Fruit fly (Drosophila melanogaster) whole organism, wandering third instar larva: ENCODE data around the gene RpS28a.

Experiments used
- Hr78 ChIP-seq: fragments of >200 bp; optimal IDR thresholded peaks from 2 replicates; lab custom pipeline; 2017; ENCODE audit warnings: missing biosample characterization, missing genetic modification characterization
- br ChIP-seq: fragments of 200-800 bp; sonication (Bioruptor generic); optimal IDR thresholded peaks from 2 replicates; lab custom pipeline; 2016; ENCODE audit warnings: missing biosample characterization, missing genetic modification characterization
- dsf ChIP-seq: sonication (Bioruptor generic); optimal IDR thresholded peaks from 2 replicates; lab custom pipeline; 2016; ENCODE audit warnings: missing biosample characterization, missing genetic modification characterization, borderline replicate concordance

DNA sequence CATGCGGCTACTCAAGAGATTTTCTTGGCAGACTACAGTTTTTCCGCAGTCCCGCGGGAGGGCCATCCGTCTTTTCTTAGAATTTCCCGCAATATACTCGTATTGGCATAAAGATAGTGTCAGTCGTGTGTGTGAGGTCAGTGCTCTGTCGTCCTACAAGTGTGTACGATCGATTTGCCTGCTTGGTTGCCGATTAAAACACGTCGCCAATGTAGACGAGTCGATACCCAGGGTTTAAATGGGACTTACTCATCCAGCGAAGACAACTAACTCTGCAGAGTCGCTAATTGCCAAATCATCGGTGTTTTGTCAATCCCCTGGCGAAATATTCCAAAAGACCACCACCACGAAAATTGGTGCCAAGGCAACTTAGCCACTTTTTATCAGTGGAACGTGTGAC is 43.6 kb upstream of the RpS28a start:
- TF ChIP-seq dsf (no peak), br (no peak), Hr78 (GFP tag; lab: Kevin White, UChicago) (no peak)
